Worm (Caenorhabditis elegans): ENCODE measurements around the gene pod-2.

ce11 chrII:1157135-1157534, 20.6 kb downstream of the pod-2 start:
- no peak for TF ChIP-seq ama-1 (optimal IDR thresholded peaks at IDR 0.05)
- TF ChIP-seq tbx-11 (GFP tag; IDR thresholded peaks at IDR 0.05) = no peak
- TF ChIP-seq hnd-1 (tag; optimal IDR thresholded peaks at IDR 0.05) = no peak
- TF ChIP-seq F13C5.2 (tag; optimal IDR thresholded peaks at IDR 0.05) = no peak

Data from whole organism, early embryonic.